Worm (Caenorhabditis elegans) whole organism, L1 larva: ENCODE measurements around the gene srt-22.

Experiments used
- ama-1 ChIP-seq: fragments of 150-350 bp; optimal IDR thresholded peaks from 2 replicates; lab custom pipeline; 2014
- fos-1 ChIP-seq: fragments of 150-350 bp; optimal IDR thresholded peaks from 2 replicates; lab custom pipeline; 2014; ENCODE audit warnings: missing biosample characterization, missing genetic modification characterization
- lin-13 ChIP-seq: fragments of 150-350 bp; optimal IDR thresholded peaks from 2 replicates; lab custom pipeline; 2014; ENCODE audit warnings: missing biosample characterization, missing genetic modification reagents, missing genetic modification characterization
- nhr-11 ChIP-seq: fragments of 150-350 bp; optimal IDR thresholded peaks from 2 replicates; lab custom pipeline; 2014; ENCODE audit warnings: missing biosample characterization, missing genetic modification characterization
- nhr-237 ChIP-seq: fragments of 150-350 bp; optimal IDR thresholded peaks from 2 replicates; lab custom pipeline; 2014; ENCODE audit warnings: missing biosample characterization, missing genetic modification characterization
- pqm-1 ChIP-seq: sonication (generic microtip); optimal IDR thresholded peaks from 3 replicates; lab custom pipeline; 2017; ENCODE audit warnings: missing biosample characterization, missing genetic modification characterization
- snpc-4 ChIP-seq: fragments of 150-350 bp; optimal IDR thresholded peaks from 2 replicates; lab custom pipeline; 2014; ENCODE audit warnings: missing biosample characterization, missing genetic modification characterization
- tlp-1 ChIP-seq: fragments of 150-350 bp; optimal IDR thresholded peaks from 2 replicates; lab custom pipeline; 2014; ENCODE audit warnings: missing biosample characterization, missing genetic modification characterization

- TF ChIP-seq tlp-1 (tag; lab: Kevin White, UChicago) (peak; percentile 83), nhr-237 (tag; lab: Kevin White, UChicago) (no peak), fos-1 (tag; lab: Kevin White, UChicago) (no peak), ama-1 (lab: Kevin White, UChicago) (no peak), lin-13 (GFP tag; lab: Kevin White, UChicago) (no peak), snpc-4 (tag; lab: Kevin White, UChicago) (no peak), nhr-11 (no peak), pqm-1 (tag; lab: Kevin White, UChicago) (peak; percentile 90)
These were observed 17.1 kb downstream of the srt-22 start, which contains the start of gene cpr-3 for ce11 chrV:15298597-15298996.
